Worm (Caenorhabditis elegans) whole organism, early embryonic: ENCODE data around the gene tsp-5.

Experiments used
- ceh-36 ChIP-seq: sonication (generic microtip); optimal IDR thresholded peaks from 2 replicates; lab custom pipeline; 2016; ENCODE audit warnings: missing genetic modification characterization, inconsistent platforms, missing compliant biosample characterization
- flt-1 ChIP-seq: fragments of 200-800 bp; sonication (Bioruptor generic); IDR thresholded peaks from 2 replicates; pipeline ENCODE4 v1.3.6; 2022; ENCODE audit warnings: missing genetic modification characterization, missing compliant biosample characterization
- hmg-4 ChIP-seq: fragments of 200-800 bp; sonication (Bioruptor generic); optimal IDR thresholded peaks from 2 replicates; lab custom pipeline; 2018; ENCODE audit warnings: mild to moderate bottlenecking, missing genetic modification characterization, missing compliant biosample characterization
- tra-4 ChIP-seq: sonication (generic microtip); optimal IDR thresholded peaks from 2 replicates; lab custom pipeline; 2017; ENCODE audit warnings: missing genetic modification characterization, missing compliant biosample characterization

- TF ChIP-seq ceh-36 (tag; lab: Kevin White, UChicago), result no peak
- no peak for TF ChIP-seq hmg-4 (GFP tag; lab: Kevin White, UChicago)
- TF ChIP-seq flt-1 (GFP tag; lab: Robert Waterston, UW), result no peak
- no peak for TF ChIP-seq tra-4 (tag; lab: Kevin White, UChicago)
Observed at ce11 chrIV:13549350-13549749, 42.2 kb downstream of the tsp-5 start.
